Fruit fly (Drosophila melanogaster): Measurements from ENCODE around the gene CG34404.

CG34404 gene

dm6 chr3R:15356645-15357431 lies 10.6 kb downstream of the CG34404 start, which contains the start of the genes Atg4b and Hibch (continued):
- peak; percentile 79 for TF ChIP-seq cwo (GFP tag; optimal IDR thresholded peaks at IDR 0.05)
- TF ChIP-seq tgo (GFP tag; IDR thresholded peaks at IDR 0.05): peak; percentile 72
- TF ChIP-seq ato (GFP tag; IDR thresholded peaks at IDR 0.05; ENCODE audit: partially characterized antibody): peak; percentile 58; the same call in 1 of the 2 replicates
- peak; percentile 66; the same call in 2 of the 3 replicates for TF ChIP-seq ase (GFP tag; IDR thresholded peaks at IDR 0.05)
- TF ChIP-seq C15 (GFP tag; IDR thresholded peaks at IDR 0.05): 0 out of 3 replicates have a peak, but pooled peaks have one; percentile 18
- no peak for TF ChIP-seq tio (GFP tag; optimal IDR thresholded peaks at IDR 0.05)
- TF ChIP-seq bbx (GFP tag; IDR thresholded peaks at IDR 0.05; ENCODE audit: partially characterized antibody): peak; percentile 39; the same call in 1 of the 2 replicates
- peak; percentile 84 for TF ChIP-seq gcm (GFP tag; optimal IDR thresholded peaks at IDR 0.05)
- TF ChIP-seq CG17829 (tag; optimal IDR thresholded peaks at IDR 0.05): peak; percentile 91
- TF ChIP-seq CG13894 (tag; optimal IDR thresholded peaks at IDR 0.05): no peak
- TF ChIP-seq grn (GFP tag; optimal IDR thresholded peaks at IDR 0.05): no peak
- TF ChIP-seq Ravus (GFP tag; IDR thresholded peaks at IDR 0.05): 0 out of 2 replicates have a peak, but pooled peaks have one; percentile 13
- TF ChIP-seq toy (GFP tag; IDR thresholded peaks at IDR 0.05): peak; percentile 50; the same call in 1 of the 2 replicates
- TF ChIP-seq CG16813 (GFP tag; IDR thresholded peaks at IDR 0.05; ENCODE audit: partially characterized antibody): no peak
- peak; percentile 91 for TF ChIP-seq CG8924 (tag; optimal IDR thresholded peaks at IDR 0.05)
- peak; percentile 4 for TF ChIP-seq gcm2 (GFP tag; optimal IDR thresholded peaks at IDR 0.05)
- no peak for TF ChIP-seq p53 (GFP tag; optimal IDR thresholded peaks at IDR 0.05)
- no peak for TF ChIP-seq CG1529 (GFP tag; optimal IDR thresholded peaks at IDR 0.05)
- TF ChIP-seq CG4730 (GFP tag; IDR thresholded peaks at IDR 0.05): peak; percentile 74
- peak; percentile 57 for TF ChIP-seq CG10462 (GFP tag; optimal IDR thresholded peaks at IDR 0.05)
- no peak for TF ChIP-seq oc (tag; optimal IDR thresholded peaks at IDR 0.05)
- no peak for TF ChIP-seq Hr39 (optimal IDR thresholded peaks at IDR 0.05)
- no peak; the same call in 1 of the 3 replicates for TF ChIP-seq CG11695 (GFP tag; IDR thresholded peaks at IDR 0.05)
- peak; percentile 90 for TF ChIP-seq Ptx1 (GFP tag; IDR thresholded peaks at IDR 0.05)
- TF ChIP-seq CG33557 (GFP tag; optimal IDR thresholded peaks at IDR 0.05): peak; percentile 84
- no peak for TF ChIP-seq Opbp (GFP tag; IDR thresholded peaks at IDR 0.05; ENCODE audit: partially characterized antibody)
- peak; percentile 22; the same call in 1 of the 2 replicates for TF ChIP-seq Scr (GFP tag; IDR thresholded peaks at IDR 0.05; ENCODE audit: partially characterized antibody)
- peak; percentile 90 for TF ChIP-seq CG12391 (tag; optimal IDR thresholded peaks at IDR 0.05)
- TF ChIP-seq CG11093 (GFP tag; IDR thresholded peaks at IDR 0.05): peak; percentile 73; the same call in 2 of the 3 replicates
- TF ChIP-seq CG7357 (GFP tag; IDR thresholded peaks at IDR 0.05): peak; percentile 68
- TF ChIP-seq dysf (GFP tag; IDR thresholded peaks at IDR 0.05): peak; percentile 85
- TF ChIP-seq CkIIα-i1 (GFP tag; IDR thresholded peaks at IDR 0.05): no peak
- TF ChIP-seq Ssrp (tag; optimal IDR thresholded peaks at IDR 0.05): peak; percentile 85
- TF ChIP-seq CG6683 (GFP tag; optimal IDR thresholded peaks at IDR 0.05): peak; percentile 68
- peak; percentile 67 for TF ChIP-seq Nf-YB (GFP tag; optimal IDR thresholded peaks at IDR 0.05)
- no peak for TF ChIP-seq tna (GFP tag; IDR thresholded peaks at IDR 0.05; ENCODE audit: partially characterized antibody)
- TF ChIP-seq CG12659 (GFP tag; optimal IDR thresholded peaks at IDR 0.05): peak; percentile 94
- TF ChIP-seq CG14710 (tag; optimal IDR thresholded peaks at IDR 0.05): peak; percentile 91
- peak; percentile 79 for TF ChIP-seq nerfin-1 (tag; optimal IDR thresholded peaks at IDR 0.05)
- TF ChIP-seq stc (GFP tag; IDR thresholded peaks at IDR 0.05): peak; percentile 74
- no peak for TF ChIP-seq ftz-f1 (GFP tag; optimal IDR thresholded peaks at IDR 0.05)
- no peak for TF ChIP-seq NK7.1 (GFP tag; optimal IDR thresholded peaks at IDR 0.05)
- peak; percentile 82 for TF ChIP-seq PHDP (tag; optimal IDR thresholded peaks at IDR 0.05)
- no peak for TF ChIP-seq CG10321 (GFP tag; IDR thresholded peaks at IDR 0.05)
- TF ChIP-seq CG4820 (GFP tag; optimal IDR thresholded peaks at IDR 0.05): peak; percentile 76
- peak; percentile 46 for TF ChIP-seq CG10431 (GFP tag; optimal IDR thresholded peaks at IDR 0.05)
- TF ChIP-seq Camta (GFP tag; optimal IDR thresholded peaks at IDR 0.05): no peak
- TF ChIP-seq Meics (GFP tag; optimal IDR thresholded peaks at IDR 0.05): peak; percentile 90
